Worm (Caenorhabditis elegans) whole organism, young adult: ENCODE measurements around the gene C04F5.8.
A peak's percentile ranks its signal among the peaks of the same experiment; 100 is the strongest.

Experiments
- B0019.2 ChIP-seq: fragments of 200-800 bp; sonication (Bioruptor generic); conservative IDR thresholded peaks from 2 replicates; pipeline ENCODE4 v1.3.6; 2022; ENCODE audit warnings: missing genetic modification reagents, missing genetic modification characterization, missing compliant biosample characterization
- B0261.1 ChIP-seq: sonication (generic microtip); optimal IDR thresholded peaks from 2 replicates; lab custom pipeline; 2016; ENCODE audit warnings: mild to moderate bottlenecking, missing genetic modification characterization, moderate library complexity, missing compliant biosample characterization
- B0336.3 ChIP-seq: fragments of 200-800 bp; sonication (Bioruptor generic); IDR thresholded peaks from 2 replicates; pipeline ENCODE4 v1.3.6; 2022; ENCODE audit warnings: missing genetic modification characterization, missing compliant biosample characterization
- F23B12.7 ChIP-seq: sonication (generic microtip); optimal IDR thresholded peaks from 2 replicates; lab custom pipeline; 2017; ENCODE audit warnings: missing genetic modification characterization, mild to moderate bottlenecking, missing compliant biosample characterization, antibody characterized with exemption, moderate library complexity; ENCODE audit not compliant: insufficient read depth
- F57A8.1 ChIP-seq: fragments of 200-800 bp; sonication (Bioruptor generic); optimal IDR thresholded peaks from 2 replicates; lab custom pipeline; 2018; ENCODE audit warnings: mild to moderate bottlenecking, missing genetic modification characterization, moderate library complexity, missing compliant biosample characterization
- Y67H2A.10 ChIP-seq: fragments of 200-800 bp; sonication (Bioruptor generic); conservative IDR thresholded peaks from 2 replicates; pipeline ENCODE4 v1.3.6; 2022; ENCODE audit warnings: missing genetic modification reagents, missing genetic modification characterization, missing compliant biosample characterization
- ama-1 ChIP-seq, 3 experiments: fragments of 150-350 bp in 1 of 3; sonication (generic microtip) in 2 of 3; optimal IDR thresholded peaks; 2 replicates each; lab custom pipeline; 2014 to 2018; ENCODE audit warnings: missing biosample characterization in 2 of 3, missing genetic modification characterization in 2 of 3, missing genetic modification reagents in 2 of 3
- atf-7 ChIP-seq: sonication (generic microtip); optimal IDR thresholded peaks from 2 replicates; lab custom pipeline; 2017; ENCODE audit warnings: mild to moderate bottlenecking, missing genetic modification characterization, missing compliant biosample characterization
- attf-5 ChIP-seq: fragments of 200-800 bp; sonication (Bioruptor generic); optimal IDR thresholded peaks from 2 replicates; lab custom pipeline; 2018; ENCODE audit warnings: mild to moderate bottlenecking, missing genetic modification characterization, missing compliant biosample characterization
- ccch-3 ChIP-seq: fragments of 200-800 bp; sonication (Bioruptor generic); optimal IDR thresholded peaks from 2 replicates; lab custom pipeline; 2018; ENCODE audit warnings: mild to moderate bottlenecking, missing genetic modification characterization, missing compliant biosample characterization
- ceh-100 ChIP-seq: fragments of 200-800 bp; sonication (Bioruptor generic); IDR thresholded peaks from 2 replicates; pipeline ENCODE4 v1.3.6; 2022; ENCODE audit warnings: missing genetic modification reagents, missing genetic modification characterization, missing compliant biosample characterization
- ceh-40 ChIP-seq: fragments of 200-800 bp; sonication (Bioruptor generic); IDR thresholded peaks from 2 replicates; pipeline ENCODE4 v1.3.6; 2022; ENCODE audit warnings: missing genetic modification characterization, missing compliant biosample characterization
- ceh-58 ChIP-seq: fragments of 200-800 bp; sonication (Bioruptor generic); IDR thresholded peaks from 2 replicates; pipeline ENCODE4 v1.3.6; 2022; ENCODE audit warnings: missing genetic modification characterization, missing compliant biosample characterization
- chd-7 ChIP-seq: sonication (generic microtip); optimal IDR thresholded peaks from 2 replicates; lab custom pipeline; 2016; ENCODE audit warnings: mild to moderate bottlenecking, missing genetic modification characterization, moderate library complexity, missing compliant biosample characterization
- ekl-4 ChIP-seq: fragments of 200-800 bp; sonication (Bioruptor generic); IDR thresholded peaks from 2 replicates; pipeline ENCODE4 v1.3.6; 2022; ENCODE audit warnings: missing genetic modification reagents, missing genetic modification characterization, missing compliant biosample characterization
- ets-4 ChIP-seq: fragments of 200-800 bp; sonication (Bioruptor generic); optimal IDR thresholded peaks from 2 replicates; lab custom pipeline; 2018; ENCODE audit warnings: mild to moderate bottlenecking, missing genetic modification characterization, missing compliant biosample characterization
- hrde-1 ChIP-seq: sonication (generic microtip); optimal IDR thresholded peaks from 2 replicates; lab custom pipeline; 2016; ENCODE audit warnings: missing genetic modification characterization, mild to moderate bottlenecking, missing compliant biosample characterization, moderate library complexity, missing genotype, missing genetic modification reagents, borderline replicate concordance
- let-607 ChIP-seq, 2 experiments: fragments of 200-800 bp in 1 of 2; sonication (Bioruptor generic) in 1 of 2; sonication (generic microtip) in 1 of 2; optimal IDR thresholded peaks; 2 replicates each; lab custom pipeline; 2016 to 2018; ENCODE audit warnings: mild to moderate bottlenecking in 2 of 2, missing compliant biosample characterization in 2 of 2, missing genetic modification characterization in 2 of 2, moderate library complexity in 2 of 2, missing genotype in 1 of 2
- lin-26 ChIP-seq: fragments of 200-800 bp; sonication (Bioruptor generic); IDR thresholded peaks from 2 replicates; pipeline ENCODE4 v1.3.6; 2022; ENCODE audit warnings: missing genetic modification reagents, missing genetic modification characterization, missing compliant biosample characterization
- lin-40 ChIP-seq: sonication (generic microtip); optimal IDR thresholded peaks from 2 replicates; lab custom pipeline; 2016; ENCODE audit warnings: missing genetic modification characterization, mild to moderate bottlenecking, missing compliant biosample characterization, missing genotype, missing genetic modification reagents
- lir-1 ChIP-seq: fragments of 200-800 bp; sonication (Bioruptor generic); conservative IDR thresholded peaks from 2 replicates; pipeline ENCODE4 v1.3.6; 2022; ENCODE audit warnings: missing genetic modification reagents, missing genetic modification characterization, missing compliant biosample characterization
- lsl-1 ChIP-seq: fragments of 200-800 bp; sonication (Bioruptor generic); optimal IDR thresholded peaks from 2 replicates; lab custom pipeline; 2018; ENCODE audit warnings: mild to moderate bottlenecking, missing genetic modification characterization, moderate library complexity, missing compliant biosample characterization
- lsy-27 ChIP-seq: sonication (generic microtip); optimal IDR thresholded peaks from 2 replicates; lab custom pipeline; 2017; ENCODE audit warnings: missing genetic modification characterization, mild to moderate bottlenecking, missing compliant biosample characterization, antibody characterized with exemption, missing genotype, borderline replicate concordance; ENCODE audit not compliant: insufficient read depth
- madf-10 ChIP-seq: sonication (generic microtip); optimal IDR thresholded peaks from 2 replicates; lab custom pipeline; 2016; ENCODE audit warnings: mild to moderate bottlenecking, missing genetic modification characterization, missing compliant biosample characterization
- madf-6 ChIP-seq: fragments of 200-800 bp; sonication (Bioruptor generic); IDR thresholded peaks from 2 replicates; pipeline ENCODE4 v1.3.6; 2022; ENCODE audit warnings: missing genetic modification reagents, missing genetic modification characterization, missing compliant biosample characterization
- madf-8 ChIP-seq: fragments of 200-800 bp; sonication (Bioruptor generic); conservative IDR thresholded peaks from 2 replicates; pipeline ENCODE4 v1.3.6; 2022; ENCODE audit warnings: missing genetic modification reagents, missing genetic modification characterization, missing compliant biosample characterization
- nfyb-1 ChIP-seq: fragments of 200-800 bp; sonication (Bioruptor generic); IDR thresholded peaks from 2 replicates; pipeline ENCODE4 v1.3.6; 2022; ENCODE audit warnings: missing genetic modification reagents, missing genetic modification characterization, missing compliant biosample characterization
- nhr-120 ChIP-seq: fragments of 200-800 bp; sonication (Bioruptor generic); IDR thresholded peaks from 2 replicates; pipeline ENCODE4 v1.3.6; 2022; ENCODE audit warnings: missing genetic modification characterization, missing compliant biosample characterization
- nhr-27 ChIP-seq: fragments of 200-800 bp; sonication (Bioruptor generic); optimal IDR thresholded peaks from 2 replicates; lab custom pipeline; 2018; ENCODE audit warnings: mild to moderate bottlenecking, missing genetic modification characterization, moderate library complexity, missing compliant biosample characterization
- nhr-80 ChIP-seq: sonication (generic microtip); optimal IDR thresholded peaks from 2 replicates; lab custom pipeline; 2016; ENCODE audit warnings: missing genetic modification characterization, missing compliant biosample characterization
- pha-4 ChIP-seq: fragments of 150-350 bp; sonication (generic microtip); optimal IDR thresholded peaks from 2 replicates; lab custom pipeline; 2014; ENCODE audit warnings: missing biosample characterization, missing genetic modification reagents, missing genetic modification characterization
- snpc-4 ChIP-seq, 5 experiments: fragments of 150-350 bp in 1 of 5; sonication (generic microtip) in 4 of 5; optimal IDR thresholded peaks; 2 replicates each; lab custom pipeline; 2014 to 2018; ENCODE audit warnings: missing genetic modification characterization in 5 of 5, missing biosample characterization in 3 of 5, antibody characterized with exemption in 2 of 5, mild to moderate bottlenecking in 2 of 5, missing compliant biosample characterization in 2 of 5, missing genotype in 2 of 5, moderate library complexity in 2 of 5, missing genetic modification reagents in 1 of 5
- sptf-2 ChIP-seq: fragments of 200-800 bp; sonication (Bioruptor generic); optimal IDR thresholded peaks from 2 replicates; lab custom pipeline; 2018; ENCODE audit warnings: mild to moderate bottlenecking, missing genetic modification characterization, missing compliant biosample characterization
- tbx-9 ChIP-seq: sonication (generic microtip); optimal IDR thresholded peaks from 2 replicates; lab custom pipeline; 2016; ENCODE audit warnings: borderline replicate concordance, missing genetic modification characterization, inconsistent platforms, missing compliant biosample characterization
- unc-130 ChIP-seq: sonication (generic microtip); optimal IDR thresholded peaks from 2 replicates; lab custom pipeline; 2016; ENCODE audit warnings: missing genetic modification reagents, missing genetic modification characterization, missing compliant biosample characterization
- unc-62 ChIP-seq: fragments of 150-350 bp; optimal IDR thresholded peaks from 2 replicates; lab custom pipeline; 2014; ENCODE audit warnings: missing biosample characterization, missing genetic modification reagents, missing genetic modification characterization
- zfh-2 ChIP-seq: fragments of 200-800 bp; sonication (Bioruptor generic); conservative IDR thresholded peaks from 2 replicates; pipeline ENCODE4 v1.3.6; 2022; ENCODE audit warnings: missing genetic modification reagents, missing genetic modification characterization, missing compliant biosample characterization
- ztf-25 ChIP-seq: fragments of 200-800 bp; sonication (Bioruptor generic); IDR thresholded peaks from 2 replicates; pipeline ENCODE4 v1.3.6; 2022; ENCODE audit warnings: missing genetic modification reagents, missing genetic modification characterization, missing compliant biosample characterization
- ztf-28 ChIP-seq: fragments of 200-800 bp; sonication (Bioruptor generic); IDR thresholded peaks from 2 replicates; pipeline ENCODE4 v1.3.6; 2022; ENCODE audit warnings: missing genetic modification reagents, missing genetic modification characterization, missing compliant biosample characterization
- ztf-3 ChIP-seq: fragments of 200-800 bp; sonication (Bioruptor generic); optimal IDR thresholded peaks from 2 replicates; lab custom pipeline; 2018; ENCODE audit warnings: mild to moderate bottlenecking, missing genetic modification characterization, missing compliant biosample characterization

C04F5.8 gene

ce11 chrV:5113654-5114053 is at the start of gene C04F5.8:
Gene C04F5.8 (minus strand): TSS chrV:5113754.
- TF ChIP-seq F23B12.7 (no peak), ets-4 (GFP tag; lab: Kevin White, UChicago) (no peak), lsl-1 (GFP tag; lab: Kevin White, UChicago) (peak; percentile 38), tbx-9 (tag; lab: Kevin White, UChicago) (no peak), nfyb-1 (GFP tag; lab: Robert Waterston, UW) (no peak), lin-40 (tag; lab: Kevin White, UChicago) (no peak)
- TF ChIP-seq, all 124 proteins: peak for 1

DNA sequence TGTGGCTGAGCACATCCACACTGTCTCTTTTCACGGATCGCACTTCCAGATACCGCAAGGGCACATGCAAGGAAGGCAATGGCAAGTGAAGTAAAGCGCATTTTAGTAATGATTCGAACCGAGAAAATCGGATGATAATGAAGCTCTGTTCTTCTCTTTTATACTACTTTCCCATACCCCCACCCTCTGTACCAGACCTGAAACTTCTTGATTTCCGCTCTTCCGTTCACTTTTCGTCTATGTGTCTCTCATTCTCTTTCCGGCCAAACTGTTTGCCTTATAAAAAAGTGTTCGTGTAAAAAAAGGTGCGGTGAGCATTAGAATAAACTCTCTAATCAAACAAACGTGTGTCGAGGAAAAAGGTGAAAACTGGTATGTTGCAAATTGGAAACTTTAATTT is 48.2 kb upstream of the C04F5.8 start, which contains the start of gene abu-6:
TSS of gene abu-6 (minus strand) at position 101 of the 400 bp plus-strand sequence.
- TF ChIP-seq nhr-120 (no peak), nhr-80 (tag; lab: Kevin White, UChicago) (no peak), atf-7 (tag; lab: Kevin White, UChicago) (no peak), ceh-40 (GFP tag; lab: Robert Waterston, UW) (no peak), ztf-28 (no peak), ekl-4 (GFP tag; lab: Robert Waterston, UW) (no peak), attf-5 (GFP tag; lab: Kevin White, UChicago) (no peak), ceh-100 (GFP tag; lab: Robert Waterston, UW) (no peak), tbx-9 (tag; lab: Kevin White, UChicago) (no peak), unc-130 (GFP tag; lab: Kevin White, UChicago) (no peak), nfyb-1 (GFP tag; lab: Robert Waterston, UW) (no peak), ama-1 (optimal IDR thresholded peaks at IDR 0.05; lab: Kevin White, UChicago) (no peak), ama-1 (GFP tag; optimal IDR thresholded peaks at IDR 0.05; lab: Kevin White, UChicago) (no peak), pha-4 (tag; lab: Kevin White, UChicago) (no peak), lir-1 (GFP tag; lab: Robert Waterston, UW) (no peak), B0336.3 (GFP tag; lab: Robert Waterston, UW) (no peak), lin-26 (GFP tag; lab: Robert Waterston, UW) (no peak), sptf-2 (GFP tag; lab: Kevin White, UChicago) (no peak)

- TF ChIP-seq ceh-58: no peak
- TF ChIP-seq let-607 (tag; optimal IDR thresholded peaks at IDR 0.05; lab: Kevin White, UChicago): no peak
Observed at ce11 chrV:5158302-5158701, 44.7 kb upstream of the C04F5.8 start, which contains the start of gene abu-15. Gene abu-15 (plus strand): TSS chrV:5158602.

DNA sequence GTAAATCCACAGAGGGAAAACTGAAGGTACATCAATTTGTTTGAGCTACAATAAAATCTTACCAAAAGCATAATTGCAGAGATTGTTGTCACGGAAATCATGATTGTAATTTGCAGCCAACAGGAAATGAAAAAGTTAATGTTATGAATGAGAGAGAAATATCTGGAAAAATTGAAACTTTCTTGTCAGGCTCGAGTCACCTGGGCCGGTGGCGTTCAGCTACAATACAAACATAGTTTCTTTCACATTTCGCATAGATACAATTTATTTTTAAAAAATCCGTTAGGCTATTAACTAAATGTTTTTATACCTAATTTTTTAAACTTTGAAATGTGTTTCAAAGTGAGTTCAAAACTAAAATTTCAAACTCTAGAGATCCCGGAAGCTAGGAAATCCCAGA is 44.1 kb upstream of the C04F5.8 start, which contains the start of gene srx-39:
TSS of gene srx-39 (minus strand) at position 101 of the 400 bp plus-strand sequence.
- TF ChIP-seq ztf-25 (GFP tag; lab: Robert Waterston, UW) (no peak), hrde-1 (tag; lab: Kevin White, UChicago) (no peak), madf-6 (GFP tag; lab: Robert Waterston, UW) (no peak), B0261.1 (tag; lab: Kevin White, UChicago) (no peak), unc-62 (no peak), B0019.2 (GFP tag; lab: Robert Waterston, UW) (no peak)
- TF ChIP-seq, all 124 proteins: peak for 0

- TF ChIP-seq ztf-28 (no peak), Y67H2A.10 (GFP tag; lab: Robert Waterston, UW) (no peak), nhr-27 (tag; lab: Kevin White, UChicago) (no peak), snpc-4 (GFP tag; optimal IDR thresholded peaks at IDR 0.05; lab: Kevin White, UChicago) (no peak), snpc-4 (tag; optimal IDR thresholded peaks at IDR 0.05; lab: Kevin White, UChicago) (no peak), zfh-2 (GFP tag; lab: Robert Waterston, UW) (no peak), madf-10 (tag; lab: Kevin White, UChicago) (no peak), chd-7 (no peak), B0019.2 (GFP tag; lab: Robert Waterston, UW) (no peak), F57A8.1 (GFP tag; lab: Kevin White, UChicago) (no peak), lin-26 (GFP tag; lab: Robert Waterston, UW) (no peak), lsy-27 (tag; lab: Kevin White, UChicago) (no peak), ztf-3 (GFP tag; lab: Kevin White, UChicago) (no peak), madf-8 (GFP tag; lab: Robert Waterston, UW) (no peak), lsl-1 (GFP tag; lab: Kevin White, UChicago) (no peak), ccch-3 (GFP tag; lab: Kevin White, UChicago) (no peak)
Observed at ce11 chrV:5155516-5155915, 42.0 kb upstream of the C04F5.8 start, which contains the start of gene srx-38. Gene srx-38 (minus strand): TSS chrV:5155616.
